Worm (Caenorhabditis elegans) whole organism, young adult: Measurements from ENCODE around the gene F32E10.9.
A peak's percentile ranks its signal among the peaks of the same experiment; 100 is the strongest.

Experiments used
- B0019.2 ChIP-seq: fragments of 200-800 bp; sonication (Bioruptor generic); conservative IDR thresholded peaks from 2 replicates; pipeline ENCODE4 v1.3.6; 2022; ENCODE audit warnings: missing genetic modification reagents, missing genetic modification characterization, missing compliant biosample characterization
- B0035.1 ChIP-seq: sonication (generic microtip); optimal IDR thresholded peaks from 2 replicates; lab custom pipeline; 2016; ENCODE audit warnings: missing genetic modification characterization, mild to moderate bottlenecking, missing compliant biosample characterization, missing genotype, missing genetic modification reagents
- B0261.1 ChIP-seq: sonication (generic microtip); optimal IDR thresholded peaks from 2 replicates; lab custom pipeline; 2016; ENCODE audit warnings: mild to moderate bottlenecking, missing genetic modification characterization, moderate library complexity, missing compliant biosample characterization
- D2030.7 ChIP-seq: fragments of 200-800 bp; sonication (Bioruptor generic); IDR thresholded peaks from 2 replicates; pipeline ENCODE4 v1.3.6; 2022; ENCODE audit warnings: missing genetic modification reagents, missing genetic modification characterization, missing compliant biosample characterization
- F33H1.4 ChIP-seq: fragments of 200-800 bp; sonication (Bioruptor generic); IDR thresholded peaks from 2 replicates; pipeline ENCODE4 v1.3.6; 2022; ENCODE audit warnings: missing genetic modification reagents, missing genetic modification characterization, missing compliant biosample characterization
- F39B2.1 ChIP-seq: fragments of 200-800 bp; sonication (Bioruptor generic); IDR thresholded peaks from 2 replicates; pipeline ENCODE4 v1.3.6; 2022; ENCODE audit warnings: missing genetic modification reagents, missing genetic modification characterization, missing compliant biosample characterization
- F52B5.7 ChIP-seq: sonication (generic microtip); optimal IDR thresholded peaks from 2 replicates; lab custom pipeline; 2016; ENCODE audit warnings: mild to moderate bottlenecking, missing genetic modification characterization, missing compliant biosample characterization
- F55B11.4 ChIP-seq: sonication (generic microtip); optimal IDR thresholded peaks from 2 replicates; lab custom pipeline; 2016; ENCODE audit warnings: missing compliant biosample characterization, missing genetic modification characterization, borderline replicate concordance; ENCODE audit not compliant: insufficient read depth
- F57A8.1 ChIP-seq: fragments of 200-800 bp; sonication (Bioruptor generic); optimal IDR thresholded peaks from 2 replicates; lab custom pipeline; 2018; ENCODE audit warnings: mild to moderate bottlenecking, missing genetic modification characterization, moderate library complexity, missing compliant biosample characterization
- F57C9.4 ChIP-seq: sonication (generic microtip); optimal IDR thresholded peaks from 2 replicates; lab custom pipeline; 2017; ENCODE audit warnings: mild to moderate bottlenecking, missing genetic modification characterization, missing compliant biosample characterization
- K11D2.4 ChIP-seq: fragments of 200-800 bp; sonication (Bioruptor generic); IDR thresholded peaks from 2 replicates; pipeline ENCODE4 v1.3.6; 2022; ENCODE audit warnings: missing genetic modification reagents, missing genetic modification characterization, missing compliant biosample characterization
- ZK185.1 ChIP-seq: sonication (generic microtip); optimal IDR thresholded peaks from 2 replicates; lab custom pipeline; 2016; ENCODE audit warnings: mild to moderate bottlenecking, missing genetic modification characterization, missing compliant biosample characterization; ENCODE audit not compliant: poor library complexity, severe bottlenecking
- atf-7 ChIP-seq: sonication (generic microtip); optimal IDR thresholded peaks from 2 replicates; lab custom pipeline; 2017; ENCODE audit warnings: mild to moderate bottlenecking, missing genetic modification characterization, missing compliant biosample characterization
- attf-3 ChIP-seq: fragments of 200-800 bp; sonication (Bioruptor generic); conservative IDR thresholded peaks from 2 replicates; pipeline ENCODE4 v1.3.6; 2022; ENCODE audit warnings: missing genetic modification reagents, missing genetic modification characterization, missing compliant biosample characterization
- attf-5 ChIP-seq: fragments of 200-800 bp; sonication (Bioruptor generic); optimal IDR thresholded peaks from 2 replicates; lab custom pipeline; 2018; ENCODE audit warnings: mild to moderate bottlenecking, missing genetic modification characterization, missing compliant biosample characterization
- bed-1 ChIP-seq: fragments of 200-800 bp; sonication (Bioruptor generic); IDR thresholded peaks from 2 replicates; pipeline ENCODE4 v1.3.6; 2022; ENCODE audit warnings: missing genetic modification reagents, missing genetic modification characterization, missing compliant biosample characterization
- bed-2 ChIP-seq: fragments of 200-800 bp; sonication (Bioruptor generic); IDR thresholded peaks from 2 replicates; pipeline ENCODE4 v1.3.6; 2022; ENCODE audit warnings: missing genetic modification reagents, missing genetic modification characterization, missing compliant biosample characterization
- cebp-2 ChIP-seq: fragments of 200-800 bp; sonication (Bioruptor generic); IDR thresholded peaks from 2 replicates; pipeline ENCODE4 v1.3.6; 2022; ENCODE audit warnings: missing genetic modification characterization, missing compliant biosample characterization
- chd-7 ChIP-seq: sonication (generic microtip); optimal IDR thresholded peaks from 2 replicates; lab custom pipeline; 2016; ENCODE audit warnings: mild to moderate bottlenecking, missing genetic modification characterization, moderate library complexity, missing compliant biosample characterization
- dox-1 ChIP-seq: fragments of 200-800 bp; sonication (Bioruptor generic); IDR thresholded peaks from 2 replicates; pipeline ENCODE4 v1.3.6; 2022; ENCODE audit warnings: missing genetic modification reagents, missing genetic modification characterization, missing compliant biosample characterization
- dpff-1 ChIP-seq: sonication (generic microtip); optimal IDR thresholded peaks from 2 replicates; lab custom pipeline; 2017; ENCODE audit warnings: mild to moderate bottlenecking, missing genetic modification characterization, missing compliant biosample characterization
- egl-18 ChIP-seq: fragments of 200-800 bp; sonication (Bioruptor generic); IDR thresholded peaks from 2 replicates; pipeline ENCODE4 v1.3.6; 2022; ENCODE audit warnings: missing genetic modification reagents, missing genetic modification characterization, missing compliant biosample characterization
- gei-17 ChIP-seq: fragments of 200-800 bp; sonication (Bioruptor generic); optimal IDR thresholded peaks from 2 replicates; lab custom pipeline; 2018; ENCODE audit warnings: mild to moderate bottlenecking, missing genetic modification characterization, missing compliant biosample characterization
- hlh-26 ChIP-seq: fragments of 200-800 bp; sonication (Bioruptor generic); conservative IDR thresholded peaks from 2 replicates; pipeline ENCODE4 v1.3.6; 2022; ENCODE audit warnings: missing genetic modification reagents, missing genetic modification characterization, missing compliant biosample characterization
- lag-1 ChIP-seq: fragments of 200-800 bp; sonication (Bioruptor generic); IDR thresholded peaks from 2 replicates; pipeline ENCODE4 v1.3.6; 2022; ENCODE audit warnings: missing genetic modification reagents, missing genetic modification characterization, missing compliant biosample characterization
- let-526 ChIP-seq: fragments of 200-800 bp; sonication (Bioruptor generic); IDR thresholded peaks from 2 replicates; pipeline ENCODE4 v1.3.6; 2022; ENCODE audit warnings: missing genetic modification reagents, missing genetic modification characterization, missing compliant biosample characterization
- lsy-27 ChIP-seq: sonication (generic microtip); optimal IDR thresholded peaks from 2 replicates; lab custom pipeline; 2017; ENCODE audit warnings: missing genetic modification characterization, mild to moderate bottlenecking, missing compliant biosample characterization, antibody characterized with exemption, missing genotype, borderline replicate concordance; ENCODE audit not compliant: insufficient read depth
- madf-6 ChIP-seq: fragments of 200-800 bp; sonication (Bioruptor generic); IDR thresholded peaks from 2 replicates; pipeline ENCODE4 v1.3.6; 2022; ENCODE audit warnings: missing genetic modification reagents, missing genetic modification characterization, missing compliant biosample characterization
- mel-28 ChIP-seq: sonication (generic microtip); optimal IDR thresholded peaks from 2 replicates; lab custom pipeline; 2016; ENCODE audit warnings: borderline replicate concordance, mild to moderate bottlenecking, missing genetic modification characterization, missing compliant biosample characterization
- mes-4 ChIP-seq: sonication (generic microtip); optimal IDR thresholded peaks from 2 replicates; lab custom pipeline; 2016; ENCODE audit warnings: missing genotype, missing genetic modification characterization, missing compliant biosample characterization
- nfya-1 ChIP-seq: sonication (generic microtip); optimal IDR thresholded peaks from 2 replicates; lab custom pipeline; 2017; ENCODE audit warnings: antibody characterized with exemption, missing compliant biosample characterization, missing genetic modification characterization, borderline replicate concordance; ENCODE audit not compliant: insufficient read depth
- nhr-120 ChIP-seq: fragments of 200-800 bp; sonication (Bioruptor generic); IDR thresholded peaks from 2 replicates; pipeline ENCODE4 v1.3.6; 2022; ENCODE audit warnings: missing genetic modification characterization, missing compliant biosample characterization
- nhr-80 ChIP-seq: sonication (generic microtip); optimal IDR thresholded peaks from 2 replicates; lab custom pipeline; 2016; ENCODE audit warnings: missing genetic modification characterization, missing compliant biosample characterization
- pbrm-1 ChIP-seq: fragments of 200-800 bp; sonication (Bioruptor generic); IDR thresholded peaks from 2 replicates; pipeline ENCODE4 v1.3.6; 2022; ENCODE audit warnings: missing genetic modification reagents, missing genetic modification characterization, missing compliant biosample characterization
- pha-4 ChIP-seq: fragments of 150-350 bp; sonication (generic microtip); optimal IDR thresholded peaks from 2 replicates; lab custom pipeline; 2014; ENCODE audit warnings: missing biosample characterization, missing genetic modification reagents, missing genetic modification characterization
- rcor-1 ChIP-seq: fragments of 200-800 bp; sonication (Bioruptor generic); IDR thresholded peaks from 2 replicates; pipeline ENCODE4 v1.3.6; 2022; ENCODE audit warnings: missing genetic modification reagents, missing genetic modification characterization, missing compliant biosample characterization
- sea-2 ChIP-seq: fragments of 200-800 bp; sonication (Bioruptor generic); IDR thresholded peaks from 2 replicates; pipeline ENCODE4 v1.3.6; 2022; ENCODE audit warnings: missing genetic modification characterization, missing compliant biosample characterization
- snpc-1.1 ChIP-seq: sonication (generic microtip); optimal IDR thresholded peaks from 2 replicates; lab custom pipeline; 2017; ENCODE audit warnings: missing genetic modification characterization, mild to moderate bottlenecking, missing compliant biosample characterization, antibody characterized with exemption, moderate library complexity, missing genotype, missing genetic modification reagents; ENCODE audit not compliant: insufficient read depth
- snpc-4 ChIP-seq, 5 experiments: fragments of 150-350 bp in 1 of 5; sonication (generic microtip) in 4 of 5; optimal IDR thresholded peaks; 2 replicates each; lab custom pipeline; 2014 to 2018; ENCODE audit warnings: missing genetic modification characterization in 5 of 5, missing biosample characterization in 3 of 5, antibody characterized with exemption in 2 of 5, mild to moderate bottlenecking in 2 of 5, missing compliant biosample characterization in 2 of 5, missing genotype in 2 of 5, moderate library complexity in 2 of 5, missing genetic modification reagents in 1 of 5
- tlf-1 ChIP-seq: fragments of 200-800 bp; sonication (Bioruptor generic); optimal IDR thresholded peaks from 2 replicates; lab custom pipeline; 2018; ENCODE audit warnings: mild to moderate bottlenecking, missing genetic modification characterization, missing compliant biosample characterization
- ztf-6 ChIP-seq: fragments of 200-800 bp; sonication (Bioruptor generic); IDR thresholded peaks from 2 replicates; pipeline ENCODE4 v1.3.6; 2022; ENCODE audit warnings: missing genetic modification reagents, missing genetic modification characterization, missing compliant biosample characterization

The F32E10.9 gene

DNA sequence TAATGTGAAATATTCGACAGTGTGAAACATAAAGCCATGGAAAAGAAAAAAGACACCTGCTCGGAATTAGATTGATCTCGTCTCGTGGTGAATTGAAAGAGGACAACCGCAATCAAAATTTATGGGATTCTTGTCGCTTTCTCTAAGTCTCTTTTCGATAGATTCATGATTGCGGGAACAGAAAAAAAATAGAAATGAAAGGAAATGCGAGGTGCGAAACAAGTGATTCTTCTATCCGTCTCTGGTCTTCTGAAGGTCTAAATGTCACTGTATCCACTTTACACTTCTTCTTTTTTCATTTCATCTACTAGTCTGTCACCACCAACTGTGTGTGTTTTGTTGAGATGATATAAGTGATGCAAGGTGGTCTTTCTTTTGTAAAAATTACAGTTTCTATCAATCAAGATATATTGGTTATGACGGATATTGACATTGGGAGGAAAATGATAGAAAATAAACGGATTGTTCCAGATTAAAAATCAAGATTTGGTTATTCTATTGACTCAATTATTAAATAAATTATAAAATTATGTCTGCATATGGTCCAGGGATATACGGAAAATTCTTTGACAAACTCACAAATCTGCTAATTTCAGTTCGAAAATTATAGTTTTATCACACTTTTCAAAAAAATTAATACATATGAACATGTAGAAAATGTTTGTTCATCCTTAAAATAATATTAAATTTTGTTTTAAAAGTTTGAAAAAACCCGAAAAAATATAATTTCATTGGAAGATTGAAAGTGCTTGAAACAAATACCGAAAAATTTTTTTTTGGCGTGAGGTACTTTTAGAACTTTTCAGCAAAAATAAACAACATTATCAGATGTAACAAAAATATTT is 33.3 kb downstream of the F32E10.9 start:
- TF ChIP-seq F52B5.7 (tag; lab: Kevin White, UChicago) = no peak
- no peak for TF ChIP-seq snpc-4 (GFP tag; optimal IDR thresholded peaks at IDR 0.05; lab: Kevin White, UChicago)
- TF ChIP-seq snpc-4 (tag; optimal IDR thresholded peaks at IDR 0.05; lab: Kevin White, UChicago) = no peak
- TF ChIP-seq cebp-2 (GFP tag; lab: Robert Waterston, UW) = no peak
- TF ChIP-seq pbrm-1 = no peak
- TF ChIP-seq F33H1.4 (GFP tag; lab: Robert Waterston, UW) = no peak
- no peak for TF ChIP-seq B0019.2 (GFP tag; lab: Robert Waterston, UW)

DNA sequence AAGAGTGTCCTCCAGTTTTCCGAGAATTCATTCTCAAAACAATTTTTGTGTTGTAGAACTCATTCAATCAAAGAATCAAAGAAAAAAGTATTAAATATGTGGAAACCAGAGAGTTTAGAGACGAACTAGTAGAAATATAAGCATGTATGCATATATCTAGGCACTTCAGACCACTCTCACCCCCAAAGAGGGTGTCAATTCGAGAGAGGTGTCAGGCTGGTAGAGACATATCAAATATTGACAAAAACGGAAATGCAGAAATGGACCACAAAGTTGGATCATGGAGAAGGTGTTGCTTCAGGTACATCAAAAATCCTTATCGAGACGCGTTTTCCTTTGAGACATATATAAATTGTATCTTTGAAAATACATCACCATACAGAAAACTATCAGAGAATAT is 40.0 kb downstream of the F32E10.9 start:
- TF ChIP-seq bed-2 (GFP tag; lab: Robert Waterston, UW) (no peak), nfya-1 (tag; lab: Kevin White, UChicago) (no peak), pha-4 (no peak), B0035.1 (tag; lab: Kevin White, UChicago) (no peak), atf-7 (tag; lab: Kevin White, UChicago) (no peak), attf-5 (GFP tag; lab: Kevin White, UChicago) (no peak), sea-2 (GFP tag; lab: Robert Waterston, UW) (no peak), snpc-1.1 (tag; lab: Kevin White, UChicago) (no peak), F55B11.4 (tag; lab: Kevin White, UChicago) (no peak), F57C9.4 (tag; lab: Kevin White, UChicago) (no peak), nhr-120 (no peak), bed-1 (GFP tag; lab: Robert Waterston, UW) (no peak), F39B2.1 (GFP tag; lab: Robert Waterston, UW) (no peak), K11D2.4 (GFP tag; lab: Robert Waterston, UW) (no peak)

DNA sequence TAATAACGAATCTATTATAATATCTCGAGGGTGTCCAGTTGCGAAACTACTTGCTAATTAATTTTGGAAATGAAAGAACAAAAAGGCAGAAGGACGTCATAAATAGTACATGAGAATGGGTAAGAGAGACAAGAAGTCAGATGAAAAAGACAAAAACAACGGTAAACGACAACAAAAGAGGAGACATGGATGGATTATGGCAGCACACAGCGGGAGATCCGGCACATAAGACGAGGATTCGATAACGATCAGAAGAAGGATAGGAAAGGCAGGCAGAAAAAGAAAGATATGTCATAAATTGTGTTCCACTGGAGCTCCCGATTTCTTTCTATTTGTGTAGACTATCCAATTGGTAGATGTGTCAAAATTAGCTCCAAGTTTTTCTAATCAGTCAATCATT is 42.2 kb downstream of the F32E10.9 start:
- TF ChIP-seq nhr-80 = no peak
- TF ChIP-seq pbrm-1 = no peak
- no peak for TF ChIP-seq gei-17 (GFP tag; lab: Kevin White, UChicago)
- no peak for TF ChIP-seq atf-7 (tag; lab: Kevin White, UChicago)
- no peak for TF ChIP-seq dpff-1 (tag; lab: Kevin White, UChicago)
- TF ChIP-seq mes-4 (tag; lab: Kevin White, UChicago) = no peak
- TF ChIP-seq let-526 (GFP tag; lab: Robert Waterston, UW) = no peak
- TF ChIP-seq ztf-6 (GFP tag; lab: Robert Waterston, UW) = no peak
- no peak for TF ChIP-seq egl-18
- TF ChIP-seq F57C9.4 (tag; lab: Kevin White, UChicago) = no peak
- TF ChIP-seq madf-6 = no peak
- TF ChIP-seq F55B11.4 (tag; lab: Kevin White, UChicago) = no peak
- TF ChIP-seq, all 124 proteins: peak for 0

DNA sequence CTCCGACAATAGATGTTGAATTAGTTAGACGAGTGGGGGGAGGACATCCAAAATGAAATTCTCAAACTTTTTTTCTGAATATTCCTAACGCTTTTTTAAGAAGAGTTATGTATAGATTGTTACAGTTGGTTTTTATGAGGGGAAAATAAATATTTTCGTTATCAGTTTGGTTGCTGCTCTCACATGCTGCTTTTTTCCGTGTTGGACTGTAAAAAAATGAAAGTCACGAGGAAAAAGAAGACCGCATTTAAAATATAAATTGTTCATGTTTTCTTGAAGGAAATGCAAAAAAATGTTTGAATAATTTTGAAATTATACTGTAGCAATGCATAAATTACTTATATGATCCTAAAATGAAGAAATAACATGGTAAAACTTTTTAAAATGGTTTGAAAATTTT is 42.9 kb downstream of the F32E10.9 start:
- 0 out of 2 replicates have a peak, but pooled peaks have one; percentile 20 for TF ChIP-seq attf-3
- TF ChIP-seq nhr-80 = peak; percentile 25
- no peak for TF ChIP-seq hlh-26 (GFP tag; lab: Robert Waterston, UW)
- no peak for TF ChIP-seq chd-7
- TF ChIP-seq F57A8.1 (GFP tag; lab: Kevin White, UChicago) = no peak
- TF ChIP-seq tlf-1 (GFP tag; lab: Kevin White, UChicago) = no peak
- no peak for TF ChIP-seq lag-1
- no peak for TF ChIP-seq B0261.1
- no peak for TF ChIP-seq mel-28 (tag; lab: Kevin White, UChicago)
- TF ChIP-seq rcor-1 (GFP tag; lab: Robert Waterston, UW) = no peak
- TF ChIP-seq D2030.7 (GFP tag; lab: Robert Waterston, UW) = no peak
- no peak for TF ChIP-seq gei-17 (GFP tag; lab: Kevin White, UChicago)
- no peak for TF ChIP-seq ZK185.1 (tag; lab: Kevin White, UChicago)
- TF ChIP-seq snpc-1.1 (tag; lab: Kevin White, UChicago) = no peak
- no peak for TF ChIP-seq dox-1 (GFP tag; lab: Robert Waterston, UW)
- TF ChIP-seq lsy-27 (tag; lab: Kevin White, UChicago) = no peak
